Worm (Caenorhabditis elegans): Measurements from ENCODE around the gene T14B4.1.

Gene T14B4.1

DNA sequence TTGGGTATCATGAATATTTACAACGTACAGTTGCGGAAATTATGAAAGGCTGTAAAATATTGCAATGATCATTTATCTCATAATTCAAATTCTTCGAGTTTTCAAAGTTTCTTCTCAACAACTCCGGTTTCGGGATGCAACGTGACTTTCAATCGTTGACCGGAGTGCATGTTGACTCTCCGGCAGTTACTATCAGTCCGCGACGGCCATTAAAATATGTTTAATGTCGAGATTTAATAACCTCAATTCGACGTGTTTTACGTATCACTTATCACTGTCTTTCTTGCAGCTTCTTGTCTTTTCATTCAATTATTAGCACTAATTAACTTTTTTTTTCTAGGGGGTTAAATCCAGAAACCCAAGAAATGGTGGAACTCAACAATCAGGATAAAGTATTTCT, 18.5 kb upstream of the T14B4.1 start, which contains the start of gene tsp-10:
Gene tsp-10, plus strand, starts transcription at position 366 of the 400 bp plus-strand sequence.
- TF ChIP-seq lin-29 (GFP tag; IDR thresholded peaks at IDR 0.05) (no peak), lin-1 (GFP tag; IDR thresholded peaks at IDR 0.05) (no peak), ztf-7 (tag; optimal IDR thresholded peaks at IDR 0.05) (no peak), dve-1 (tag; optimal IDR thresholded peaks at IDR 0.05; ENCODE audit: insufficient read depth) (peak; percentile 30), nhr-76 (tag; optimal IDR thresholded peaks at IDR 0.05) (no peak), set-16 (GFP tag; IDR thresholded peaks at IDR 0.05) (no peak), nhr-28 (tag; optimal IDR thresholded peaks at IDR 0.05) (peak; percentile 4), daf-16 (GFP tag; optimal IDR thresholded peaks at IDR 0.05) (no peak), daf-16 (tag; optimal IDR thresholded peaks at IDR 0.05) (peak; percentile 65), snpc-1.2 (GFP tag; IDR thresholded peaks at IDR 0.05) (no peak), nhr-237 (tag; optimal IDR thresholded peaks at IDR 0.05) (no peak), nhr-41 (GFP tag; IDR thresholded peaks at IDR 0.05) (no peak), snpc-4 (tag; optimal IDR thresholded peaks at IDR 0.05) (no peak), saeg-2 (GFP tag; IDR thresholded peaks at IDR 0.05) (no peak), Y48G9A.11 (GFP tag; IDR thresholded peaks at IDR 0.05) (no peak), F37D6.2 (tag; optimal IDR thresholded peaks at IDR 0.05) (no peak), ZK337.2 (GFP tag; IDR thresholded peaks at IDR 0.05) (no peak), nhr-25 (tag; optimal IDR thresholded peaks at IDR 0.05; ENCODE audit: borderline replicate concordance, insufficient read depth) (no peak), vab-7 (GFP tag; IDR thresholded peaks at IDR 0.05) (no peak), ceh-20 (GFP tag; IDR thresholded peaks at IDR 0.05) (no peak), ceh-32 (tag; optimal IDR thresholded peaks at IDR 0.05; ENCODE audit: poor library complexity) (no peak), Y75B8A.6 (GFP tag; IDR thresholded peaks at IDR 0.05) (no peak), tra-1 (GFP tag; IDR thresholded peaks at IDR 0.05) (no peak), php-3 (GFP tag; IDR thresholded peaks at IDR 0.05) (0 out of 2 replicates have a peak, but pooled peaks have one; percentile 37), lin-38 (GFP tag; IDR thresholded peaks at IDR 0.05) (no peak), zip-11 (GFP tag; IDR thresholded peaks at IDR 0.05) (no peak), lin-39 (tag; optimal IDR thresholded peaks at IDR 0.05) (no peak), lim-7 (GFP tag; IDR thresholded peaks at IDR 0.05) (no peak), sdz-12 (GFP tag; optimal IDR thresholded peaks at IDR 0.05) (no peak), nhr-77 (tag; optimal IDR thresholded peaks at IDR 0.05) (no peak), dmd-8 (GFP tag; IDR thresholded peaks at IDR 0.05) (no peak), nhr-102 (tag; optimal IDR thresholded peaks at IDR 0.05) (no peak)

DNA sequence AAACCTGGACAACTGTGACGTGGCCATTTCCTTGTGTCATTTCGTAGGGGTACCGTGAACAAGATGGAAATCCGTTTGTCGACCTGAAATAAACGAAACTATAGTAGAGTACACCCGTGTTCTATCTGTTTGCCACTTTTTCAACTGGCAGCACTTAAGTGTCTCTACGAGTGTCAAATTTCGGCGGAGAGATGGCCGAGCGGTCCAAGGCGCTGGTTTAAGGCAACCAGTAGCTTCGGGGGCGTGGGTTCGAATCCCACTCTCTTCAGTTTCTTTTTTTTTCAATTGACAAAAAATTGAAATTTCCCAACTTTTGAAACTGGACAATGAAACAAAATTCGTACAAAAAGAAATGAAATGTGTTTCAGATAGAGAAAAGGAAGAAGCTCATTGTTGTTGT, 15.1 kb upstream of the T14B4.1 start:
- peak; percentile 50 for TF ChIP-seq mes-2 (tag; optimal IDR thresholded peaks at IDR 0.05; ENCODE audit: poor library complexity, severe bottlenecking)
- no peak for TF ChIP-seq T20F7.1 (GFP tag; optimal IDR thresholded peaks at IDR 0.05)
- peak; percentile 26 for TF ChIP-seq unc-130 (GFP tag; optimal IDR thresholded peaks at IDR 0.05)
- peak; percentile 68 for TF ChIP-seq hmg-1.1 (GFP tag; IDR thresholded peaks at IDR 0.05)
- TF ChIP-seq ctbp-1 (GFP tag; IDR thresholded peaks at IDR 0.05): 0 out of 2 replicates have a peak, but pooled peaks have one; percentile 38
- 0 out of 2 replicates have a peak, but pooled peaks have one; percentile 23 for TF ChIP-seq ceh-44 (GFP tag; IDR thresholded peaks at IDR 0.05)
- TF ChIP-seq nhr-28 (tag; optimal IDR thresholded peaks at IDR 0.05): peak; percentile 32
- peak; percentile 63; the same call in 1 of the 2 replicates for TF ChIP-seq arid-1 (GFP tag; conservative IDR thresholded peaks at IDR 0.05)
- 0 out of 4 replicates have a peak, but pooled peaks of 1 of the 2 experiments have one; percentile 58 for TF ChIP-seq madf-5 (GFP tag; IDR thresholded peaks at IDR 0.05)
- no peak for TF ChIP-seq Y105C5A.15 (GFP tag; IDR thresholded peaks at IDR 0.05)
- TF ChIP-seq lin-1 (GFP tag; IDR thresholded peaks at IDR 0.05): no peak
- TF ChIP-seq dmd-8 (GFP tag; IDR thresholded peaks at IDR 0.05): 0 out of 2 replicates have a peak, but pooled peaks have one; percentile 71
- 0 out of 2 replicates have a peak, but pooled peaks have one; percentile 48 for TF ChIP-seq ceh-20 (GFP tag; IDR thresholded peaks at IDR 0.05)
- no peak for TF ChIP-seq snpc-1.2 (GFP tag; IDR thresholded peaks at IDR 0.05)
- TF ChIP-seq nhr-41 (GFP tag; IDR thresholded peaks at IDR 0.05): peak; percentile 63; the same call in 1 of the 2 replicates
- no peak for TF ChIP-seq lin-13 (GFP tag; optimal IDR thresholded peaks at IDR 0.05)
- TF ChIP-seq vab-7 (GFP tag; IDR thresholded peaks at IDR 0.05): peak; percentile 72; the same call in 1 of the 2 replicates
- peak; percentile 27 for TF ChIP-seq mxl-3 (GFP tag; optimal IDR thresholded peaks at IDR 0.05)
- TF ChIP-seq mep-1 (tag; optimal IDR thresholded peaks at IDR 0.05): peak; percentile 35
- no peak for TF ChIP-seq F44E2.7 (GFP tag; IDR thresholded peaks at IDR 0.05)
- TF ChIP-seq dmd-9 (GFP tag; IDR thresholded peaks at IDR 0.05): peak; percentile 59; the same call in 1 of the 2 replicates
- no peak for TF ChIP-seq spr-3 (GFP tag; optimal IDR thresholded peaks at IDR 0.05)
- TF ChIP-seq nhr-76 (tag; optimal IDR thresholded peaks at IDR 0.05): no peak
- 0 out of 2 replicates have a peak, but pooled peaks have one; percentile 36 for TF ChIP-seq saeg-2 (GFP tag; IDR thresholded peaks at IDR 0.05)
- no peak for TF ChIP-seq ceh-28 (tag; optimal IDR thresholded peaks at IDR 0.05)
- peak; percentile 16 for TF ChIP-seq dve-1 (tag; optimal IDR thresholded peaks at IDR 0.05; ENCODE audit: insufficient read depth)
- TF ChIP-seq lsy-2 (tag; optimal IDR thresholded peaks at IDR 0.05): peak in 1 of 2 experiments; percentile 3

All from whole organism, L4 larva.